Fruit fly (Drosophila melanogaster) whole organism, wandering third instar larva: ENCODE data around the gene Ass.

ENCODE experiments used
- CG9705 ChIP-seq: fragments of 200-800 bp; sonication (Bioruptor generic); optimal IDR thresholded peaks from 2 replicates; lab custom pipeline; 2018; ENCODE audit warnings: missing biosample characterization, mild to moderate bottlenecking, missing genetic modification characterization
- CrebA ChIP-seq: fragments of 200-800 bp; sonication (Bioruptor generic); optimal IDR thresholded peaks from 2 replicates; lab custom pipeline; 2016; ENCODE audit warnings: missing biosample characterization, mild to moderate bottlenecking, missing genetic modification characterization, borderline replicate concordance
- Dfd ChIP-seq: fragments of >200 bp; optimal IDR thresholded peaks from 2 replicates; lab custom pipeline; 2017; ENCODE audit warnings: missing biosample characterization, missing genetic modification characterization
- Dif ChIP-seq: fragments of 200-275, 200-300 bp; sonication (Bioruptor generic); optimal IDR thresholded peaks from 2 replicates; lab custom pipeline; 2018; ENCODE audit warnings: missing biosample characterization, missing genetic modification characterization; ENCODE audit not compliant: partially characterized antibody
- GATAd ChIP-seq: sonication (Bioruptor generic); optimal IDR thresholded peaks from 2 replicates; lab custom pipeline; 2016; ENCODE audit warnings: missing biosample characterization, missing genetic modification characterization
- Hnf4 ChIP-seq: fragments of 200-800 bp; sonication (Bioruptor generic); optimal IDR thresholded peaks from 2 replicates; lab custom pipeline; 2016; ENCODE audit warnings: missing biosample characterization, mild to moderate bottlenecking, missing genetic modification characterization
- Hr78 ChIP-seq: fragments of >200 bp; optimal IDR thresholded peaks from 2 replicates; lab custom pipeline; 2017; ENCODE audit warnings: missing biosample characterization, missing genetic modification characterization
- Hr83 ChIP-seq: fragments of 200-300 bp; sonication (Bioruptor generic); optimal IDR thresholded peaks from 2 replicates; lab custom pipeline; 2016; ENCODE audit warnings: missing biosample characterization, mild to moderate bottlenecking, missing genetic modification characterization, moderate library complexity; ENCODE audit not compliant: poor library complexity, severe bottlenecking
- Mio ChIP-seq: sonication (Bioruptor generic); optimal IDR thresholded peaks from 2 replicates; lab custom pipeline; 2016; ENCODE audit warnings: missing biosample characterization, missing genetic modification characterization
- Myc ChIP-seq: fragments of >200 bp; optimal IDR thresholded peaks from 2 replicates; lab custom pipeline; 2017
- N ChIP-seq: fragments of >200 bp; optimal IDR thresholded peaks from 2 replicates; lab custom pipeline; 2018; ENCODE audit warnings: missing biosample characterization, missing external identifiers, missing genetic modification characterization
- OdsH ChIP-seq: fragments of 200-800 bp; sonication (Bioruptor generic); optimal IDR thresholded peaks from 2 replicates; lab custom pipeline; 2016; ENCODE audit warnings: missing biosample characterization, mild to moderate bottlenecking, missing genetic modification characterization
- Rel ChIP-seq, 2 experiments: fragments of 200-800 bp; sonication (Bioruptor generic) in 1 of 2; optimal IDR thresholded peaks; 2 replicates in 1 of 2; 3 replicates in 1 of 2; lab custom pipeline; 2016 to 2019; ENCODE audit warnings: mild to moderate bottlenecking in 2 of 2, missing biosample characterization in 2 of 2, missing genetic modification characterization in 2 of 2, moderate library complexity in 1 of 2
- Vsx2 ChIP-seq: fragments of 200-300, 225-300 bp; sonication (Bioruptor generic); optimal IDR thresholded peaks from 2 replicates; lab custom pipeline; 2018; ENCODE audit warnings: missing biosample characterization, missing genetic modification characterization; ENCODE audit not compliant: partially characterized antibody
- brk ChIP-seq: fragments of 200-800 bp; sonication (Bioruptor generic); optimal IDR thresholded peaks from 2 replicates; lab custom pipeline; 2016; ENCODE audit warnings: missing biosample characterization, mild to moderate bottlenecking, missing genetic modification characterization
- dmrt93B ChIP-seq: fragments of 200-800 bp; sonication (Bioruptor generic); optimal IDR thresholded peaks from 2 replicates; lab custom pipeline; 2018; ENCODE audit warnings: missing biosample characterization, mild to moderate bottlenecking, missing genetic modification characterization
- dsf ChIP-seq: sonication (Bioruptor generic); optimal IDR thresholded peaks from 2 replicates; lab custom pipeline; 2016; ENCODE audit warnings: missing biosample characterization, missing genetic modification characterization, borderline replicate concordance
- ey ChIP-seq: fragments of 200-800 bp; sonication (Bioruptor generic); optimal IDR thresholded peaks from 2 replicates; lab custom pipeline; 2016; ENCODE audit warnings: missing biosample characterization, missing genetic modification characterization
- foxo ChIP-seq, 2 experiments: fragments of 200-800 bp; sonication (Bioruptor generic); optimal IDR thresholded peaks; 2 replicates in 1 of 2; 3 replicates in 1 of 2; lab custom pipeline; 2016 to 2017; ENCODE audit warnings: missing biosample characterization in 2 of 2, missing genetic modification characterization in 2 of 2
- h ChIP-seq: fragments of 200-800 bp; sonication (Bioruptor generic); optimal IDR thresholded peaks from 3 replicates; lab custom pipeline; 2016; ENCODE audit warnings: missing biosample characterization, mild to moderate bottlenecking, missing genetic modification characterization
- jim ChIP-seq: fragments of 175-275, 200-325 bp; sonication (Bioruptor generic); optimal IDR thresholded peaks from 2 replicates; lab custom pipeline; 2016; ENCODE audit warnings: missing biosample characterization, mild to moderate bottlenecking, missing genetic modification characterization
- pan ChIP-seq: fragments of >200 bp; optimal IDR thresholded peaks from 2 replicates; lab custom pipeline; 2017
- rgr ChIP-seq: fragments of 200-800 bp; sonication (Bioruptor generic); optimal IDR thresholded peaks from 3 replicates; lab custom pipeline; 2016; ENCODE audit warnings: missing biosample characterization, mild to moderate bottlenecking, missing genetic modification characterization
- sv ChIP-seq: fragments of 200-800 bp; sonication (Bioruptor generic); optimal IDR thresholded peaks from 3 replicates; lab custom pipeline; 2016; ENCODE audit warnings: missing biosample characterization, missing genetic modification characterization
- woc ChIP-seq: sonication (Bioruptor generic); optimal IDR thresholded peaks from 2 replicates; lab custom pipeline; 2016; ENCODE audit warnings: missing biosample characterization, mild to moderate bottlenecking, missing genetic modification characterization

Gene Ass

DNA sequence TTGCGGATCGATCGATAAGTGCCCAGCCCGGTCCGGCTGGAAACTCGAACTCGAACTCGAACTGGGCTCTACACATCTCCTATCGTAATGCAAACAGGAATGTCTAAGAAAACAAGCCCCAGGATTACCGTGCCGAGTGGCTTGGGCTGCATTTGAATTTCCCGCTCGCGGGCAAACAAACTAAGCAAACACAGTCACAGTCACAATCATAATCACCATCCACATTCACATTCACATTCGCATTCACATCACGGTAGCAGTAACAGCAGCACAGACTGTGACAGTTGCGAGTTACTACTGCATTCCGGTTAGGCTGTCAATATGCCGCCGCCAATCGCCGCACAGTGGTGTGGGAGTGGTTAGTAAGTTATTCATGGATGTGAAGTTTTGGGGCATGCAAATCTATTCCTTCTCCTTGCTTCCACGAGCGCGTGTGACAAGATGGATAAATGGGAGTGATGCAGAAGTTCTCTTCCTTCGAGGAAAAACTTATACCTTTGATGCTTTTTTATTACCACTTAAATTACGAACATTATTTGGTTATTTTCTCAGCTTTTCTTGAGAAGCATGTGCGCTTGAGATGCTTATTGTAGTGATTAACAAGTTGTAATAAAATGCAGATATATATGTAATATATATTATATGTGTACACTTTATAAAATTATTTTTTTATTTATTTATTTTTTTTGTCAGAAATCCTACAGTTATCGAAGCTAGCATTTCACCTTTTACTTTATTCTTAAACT, 20.3 kb upstream of the Ass start:
- no peak for TF ChIP-seq dsf (GFP tag; lab: Kevin White, UChicago)

dm6 chr3R:6663289-6663666, 19.0 kb upstream of the Ass start:
- TF ChIP-seq Dfd (no peak), sv (GFP tag; lab: Kevin White, UChicago) (no peak), CG9705 (GFP tag; lab: Kevin White, UChicago) (no peak), foxo (GFP tag; optimal IDR thresholded peaks at IDR 0.05; lab: Kevin White, UChicago) (no peak), h (no peak), GATAd (no peak), Mio (GFP tag; lab: Kevin White, UChicago) (no peak), N (GFP tag; lab: Kevin White, UChicago) (no peak), ey (GFP tag; lab: Kevin White, UChicago) (no peak), brk (no peak), CrebA (GFP tag; lab: Kevin White, UChicago) (no peak), Hr78 (no peak), Rel (GFP tag; optimal IDR thresholded peaks at IDR 0.05; lab: Kevin White, UChicago) (no peak), Rel (tag; optimal IDR thresholded peaks at IDR 0.05; lab: Kevin White, UChicago) (no peak), dmrt93B (no peak), Vsx2 (no peak), Dif (GFP tag; lab: Kevin White, UChicago) (no peak), Hnf4 (GFP tag; lab: Kevin White, UChicago) (no peak)

dm6 chr3R:6662613-6663288, 18.5 kb upstream of the Ass start:
- TF ChIP-seq Dfd, result peak; percentile 98
- no peak for TF ChIP-seq rgr (GFP tag; lab: Kevin White, UChicago)
- TF ChIP-seq Hnf4 (GFP tag; lab: Kevin White, UChicago), result no peak
- TF ChIP-seq Myc (lab: Kevin White, UChicago), result no peak
- TF ChIP-seq OdsH, result no peak
- TF ChIP-seq pan, result no peak

DNA sequence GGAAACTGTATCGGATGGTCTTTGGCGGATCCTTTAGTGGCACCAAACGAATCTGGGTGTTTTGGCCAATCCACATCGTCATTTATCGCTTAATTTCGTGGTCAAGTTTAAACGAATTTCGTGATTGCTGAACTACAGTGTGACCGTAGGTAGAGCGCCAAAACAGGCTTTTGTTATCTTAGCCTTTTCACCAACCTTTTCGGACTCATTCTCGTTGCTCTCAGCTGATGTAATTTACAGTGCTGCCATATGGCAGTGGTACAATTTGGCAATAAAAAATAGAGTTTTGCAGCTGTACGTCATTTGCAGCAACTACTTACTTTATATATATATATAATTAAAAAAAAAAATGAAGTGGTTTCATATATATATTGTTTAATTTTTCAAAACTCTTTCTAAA, 15.7 kb upstream of the Ass start, which contains the start of gene agt:
TSS of gene agt (minus strand) at position 160 of the 400 bp plus-strand sequence.
- TF ChIP-seq Myc (lab: Kevin White, UChicago) (peak; percentile 74), GATAd (no peak), woc (GFP tag; lab: Kevin White, UChicago) (no peak), Rel (GFP tag; optimal IDR thresholded peaks at IDR 0.05; lab: Kevin White, UChicago) (no peak), Rel (tag; optimal IDR thresholded peaks at IDR 0.05; lab: Kevin White, UChicago) (peak; percentile 45), rgr (GFP tag; lab: Kevin White, UChicago) (no peak)

dm6 chr3R:6657278-6658246, 13.3 kb upstream of the Ass start, which contains the start of the genes CG1307 and twr:
Gene CG1307 (minus strand): TSS chr3R:6657442.
Gene twr (plus strand): TSS chr3R:6657882.
- TF ChIP-seq Hr83 (GFP tag; lab: Kevin White, UChicago) (peak; percentile 5), ey (GFP tag; lab: Kevin White, UChicago) (no peak)

DNA sequence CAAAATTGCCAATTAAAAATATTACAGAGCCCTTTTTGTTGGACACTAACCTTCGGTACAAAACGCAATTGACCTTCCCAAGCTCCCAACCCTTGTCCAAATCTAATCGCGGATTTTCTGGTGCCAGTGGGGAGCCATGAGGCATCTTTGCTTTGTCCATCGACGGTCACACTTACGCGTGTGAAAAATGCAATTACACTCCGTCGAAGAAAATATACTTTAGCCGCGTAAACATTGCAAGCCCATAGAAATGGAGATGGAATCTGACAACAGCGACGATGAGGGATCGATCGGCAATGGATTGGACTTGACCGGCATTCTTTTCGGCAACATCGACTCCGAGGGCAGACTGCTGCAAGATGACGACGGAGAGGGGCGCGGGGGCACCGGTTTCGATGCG, 2.5 kb upstream of the Ass start, which contains the start of gene Taf1:
TSS of gene Taf1 (plus strand) at position 150 of the 400 bp plus-strand sequence.
- no peak for TF ChIP-seq Mio (GFP tag; lab: Kevin White, UChicago)
- no peak for TF ChIP-seq jim (GFP tag; lab: Kevin White, UChicago)
- peak; percentile 65 for TF ChIP-seq Myc (lab: Kevin White, UChicago)
- TF ChIP-seq Rel (GFP tag; optimal IDR thresholded peaks at IDR 0.05; lab: Kevin White, UChicago), result no peak
- no peak for TF ChIP-seq Rel (tag; optimal IDR thresholded peaks at IDR 0.05; lab: Kevin White, UChicago)
